Worm (Caenorhabditis elegans) whole organism, L4 larva: ENCODE data around the gene F13C5.2.

ENCODE experiments used
- ceh-44 ChIP-seq: fragments of 200-800 bp; sonication (Bioruptor generic); IDR thresholded peaks from 2 replicates; pipeline ENCODE4 v1.3.6; 2022; ENCODE audit warnings: missing genetic modification reagents, missing genetic modification characterization, missing compliant biosample characterization
- nhr-237 ChIP-seq: sonication (generic microtip); optimal IDR thresholded peaks from 2 replicates; lab custom pipeline; 2017; ENCODE audit warnings: missing biosample characterization, missing genetic modification characterization
- nhr-76 ChIP-seq: fragments of 150-350 bp; optimal IDR thresholded peaks from 2 replicates; lab custom pipeline; 2014; ENCODE audit warnings: missing biosample characterization, missing genetic modification characterization
- nhr-77 ChIP-seq: fragments of 150-350 bp; optimal IDR thresholded peaks from 2 replicates; lab custom pipeline; 2014; ENCODE audit warnings: missing biosample characterization, missing genetic modification characterization
- zag-1 ChIP-seq: fragments of 150-350 bp; optimal IDR thresholded peaks from 2 replicates; lab custom pipeline; 2014; ENCODE audit warnings: missing biosample characterization, missing genetic modification characterization

DNA sequence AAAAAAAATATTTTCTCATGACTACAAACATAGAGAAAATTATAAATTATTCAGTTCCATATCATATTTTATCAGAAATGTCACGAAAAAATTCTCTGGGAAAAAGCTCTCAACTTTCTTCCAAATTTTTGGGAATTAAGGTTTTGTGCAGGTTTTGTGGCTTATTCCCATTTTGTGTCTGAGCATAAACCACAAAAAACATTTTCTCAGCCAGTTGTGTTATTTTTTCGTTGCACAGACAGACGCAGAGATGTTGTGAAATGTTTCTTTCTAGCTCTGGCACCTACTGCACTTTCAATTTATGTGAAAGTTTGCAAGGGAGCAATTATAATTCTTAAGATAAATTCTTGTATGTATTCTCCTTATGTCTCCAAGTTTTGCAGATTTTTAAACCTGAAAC, 18.7 kb upstream of the F13C5.2 start:
- TF ChIP-seq nhr-237 (tag; lab: Kevin White, UChicago) (no peak), nhr-77 (tag; lab: Kevin White, UChicago) (no peak), ceh-44 (GFP tag; lab: Robert Waterston, UW) (no peak), nhr-76 (no peak), zag-1 (no peak)
